Worm (Caenorhabditis elegans): ENCODE measurements around the gene srsx-37.
"Not testable (repeated sequence)": the region's sequence is repeated elsewhere in the genome, so short reads cannot be mapped to it uniquely, and the experiment has no call there.

Gene srsx-37

ce11 chrV:15267405-15267804, 8.5 kb upstream of the srsx-37 start, which contains the start of gene T10H4.13:
Gene T10H4.13, minus strand, starts transcription at chrV:15267505.
- TF ChIP-seq mdl-1 (tag; optimal IDR thresholded peaks at IDR 0.05) (no peak), zip-4 (GFP tag; optimal IDR thresholded peaks at IDR 0.05) (no peak), unc-98 (GFP tag; IDR thresholded peaks at IDR 0.05) (no peak), nhr-20 (tag; optimal IDR thresholded peaks at IDR 0.05) (no peak), lir-3 (tag; optimal IDR thresholded peaks at IDR 0.05; ENCODE audit: poor library complexity) (no peak), lin-35 (GFP tag; optimal IDR thresholded peaks at IDR 0.05) (no peak), ceh-88 (GFP tag; IDR thresholded peaks at IDR 0.05) (no peak)

ce11 chrV:15265814-15266213, 6.9 kb upstream of the srsx-37 start, which contains the start of gene M01B2.13:
Gene M01B2.13, minus strand, starts transcription at chrV:15265914.
- TF ChIP-seq sup-37 (GFP tag; optimal IDR thresholded peaks at IDR 0.05) (no peak), sptf-1 (tag; optimal IDR thresholded peaks at IDR 0.05) (no peak), nhr-90 (tag; optimal IDR thresholded peaks at IDR 0.05; ENCODE audit: poor library complexity) (no peak)

DNA sequence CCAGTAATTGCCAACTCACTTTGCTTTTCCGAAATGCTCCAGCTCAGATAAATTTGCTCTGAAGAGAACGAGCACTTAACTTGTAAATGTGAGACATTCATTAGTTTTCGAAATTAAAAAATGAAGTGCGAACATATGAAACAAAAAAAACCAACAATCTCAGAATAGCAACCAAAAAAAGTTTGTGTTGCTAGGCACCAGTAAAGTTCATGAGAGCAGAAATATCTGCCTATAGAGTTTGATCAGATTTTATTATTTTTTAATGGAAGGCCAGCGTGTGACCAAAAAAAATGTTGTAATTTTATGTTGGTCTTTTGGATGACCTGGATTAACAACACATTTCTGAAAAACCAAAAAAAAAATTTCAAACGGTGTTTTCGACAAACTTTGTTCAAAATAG, 5.2 kb upstream of the srsx-37 start, which contains the start of gene M01B2.12:
M01B2.12 (minus strand) TSS at position 101 of the 400 bp plus-strand sequence.
- TF ChIP-seq hpl-2 (GFP tag; optimal IDR thresholded peaks at IDR 0.05), result no peak
- no peak for TF ChIP-seq unc-62 (GFP tag; optimal IDR thresholded peaks at IDR 0.05)
- no peak for TF ChIP-seq skn-1 (tag; optimal IDR thresholded peaks at IDR 0.05)
- TF ChIP-seq mab-9 (GFP tag; IDR thresholded peaks at IDR 0.05), result no peak
- TF ChIP-seq Y116A8C.19 (tag; optimal IDR thresholded peaks at IDR 0.05; ENCODE audit: borderline replicate concordance), result no peak
- no peak for TF ChIP-seq nhr-20 (tag; optimal IDR thresholded peaks at IDR 0.05)
- no peak for TF ChIP-seq unc-86 (tag; optimal IDR thresholded peaks at IDR 0.05)
- TF ChIP-seq C04F5.9 (tag; optimal IDR thresholded peaks at IDR 0.05), result no peak
- no peak for TF ChIP-seq nhr-28 (tag; optimal IDR thresholded peaks at IDR 0.05)
- no peak for TF ChIP-seq sup-37 (GFP tag; optimal IDR thresholded peaks at IDR 0.05)
- no peak for TF ChIP-seq F16B12.6 (tag; optimal IDR thresholded peaks at IDR 0.05)
- no peak for TF ChIP-seq efl-1 (optimal IDR thresholded peaks at IDR 0.05)
- no peak for TF ChIP-seq efl-1 (GFP tag; optimal IDR thresholded peaks at IDR 0.05 in 1 of 2)

ce11 chrV:15262336-15262735, 3.4 kb upstream of the srsx-37 start, which contains the start of gene M01B2.10:
Gene M01B2.10, minus strand, starts transcription at chrV:15262436.
- TF ChIP-seq ceh-82 (tag; optimal IDR thresholded peaks at IDR 0.05); nhr-19 (GFP tag; conservative IDR thresholded peaks at IDR 0.05); unc-98 (GFP tag; IDR thresholded peaks at IDR 0.05): not testable (repeated sequence)

DNA sequence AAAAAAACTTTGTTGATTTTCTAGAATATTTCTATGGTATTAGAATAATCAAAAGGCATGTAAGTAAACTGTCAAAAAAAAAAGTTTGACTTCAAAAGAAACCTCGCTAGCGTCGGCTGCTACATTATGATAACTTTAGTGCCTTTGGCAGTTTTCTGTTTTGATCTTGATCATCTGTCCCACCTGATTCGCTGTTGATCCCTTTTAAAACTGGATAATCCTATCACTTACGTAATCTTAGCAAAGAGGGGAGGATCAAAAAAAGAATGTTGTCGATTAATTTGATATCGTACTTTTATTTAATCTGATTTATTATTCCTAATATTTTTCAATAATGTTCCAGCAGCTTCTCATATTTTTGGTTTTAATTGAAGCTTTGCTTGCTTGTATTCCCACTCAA, 955 bp upstream of the srsx-37 start, which contains the start of gene M01B2.8:
M01B2.8 (plus strand) TSS at position 301 of the 400 bp plus-strand sequence.
- TF ChIP-seq dsc-1 (tag; optimal IDR thresholded peaks at IDR 0.05), result peak; percentile 0
- no peak for TF ChIP-seq snu-23 (GFP tag; optimal IDR thresholded peaks at IDR 0.05)

DNA sequence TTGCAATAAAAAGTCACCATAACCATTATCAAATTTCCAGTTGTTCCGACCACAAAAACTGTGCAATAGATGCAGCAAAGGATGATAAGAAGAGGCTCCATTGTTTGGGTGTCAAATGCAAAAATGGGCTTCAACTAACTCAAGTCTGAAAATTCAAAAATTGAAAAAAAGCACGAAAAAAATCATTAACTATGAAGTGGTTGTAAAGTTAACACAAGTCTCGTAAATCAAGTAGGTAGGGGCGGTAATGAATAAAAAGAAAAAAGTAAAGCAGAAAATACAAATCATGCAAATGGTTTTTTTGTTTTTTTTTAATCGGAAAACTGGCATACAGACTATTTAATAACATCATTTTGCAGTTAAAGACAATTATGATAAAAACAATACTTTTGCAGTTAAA, 2.3 kb downstream of the srsx-37 start, which contains the start of gene srsx-39:
srsx-39 (minus strand) TSS at position 101 of the 400 bp plus-strand sequence.
- not testable (repeated sequence) for TF ChIP-seq nhr-84, ztf-4, rnt-1 (tag; optimal IDR thresholded peaks at IDR 0.05)

- TF ChIP-seq blmp-1 (tag; optimal IDR thresholded peaks at IDR 0.05), result peak; percentile 3
- TF ChIP-seq grh-1 (GFP tag; IDR thresholded peaks at IDR 0.05), result no peak
These were observed 5.4 kb downstream of the srsx-37 start, which contains the start of gene srbc-75 for ce11 chrV:15253529-15253928. Gene srbc-75, plus strand, starts transcription at chrV:15253829.

Measured in whole organism, L1 larva.